Worm (Caenorhabditis elegans) whole organism, late embryonic: Measurements from ENCODE around the gene C46F11.4.

Experiments used
- dmd-4 ChIP-seq: sonication (generic microtip); optimal IDR thresholded peaks from 2 replicates; lab custom pipeline; 2016; ENCODE audit warnings: borderline replicate concordance, missing genetic modification characterization, missing compliant biosample characterization
- dve-1 ChIP-seq: sonication (generic microtip); optimal IDR thresholded peaks from 2 replicates; lab custom pipeline; 2017; ENCODE audit warnings: antibody characterized with exemption, mild to moderate bottlenecking, missing genetic modification characterization, missing compliant biosample characterization
- ets-4 ChIP-seq: sonication (generic microtip); optimal IDR thresholded peaks from 2 replicates; lab custom pipeline; 2016; ENCODE audit warnings: missing genetic modification characterization, missing compliant biosample characterization
- fkh-10 ChIP-seq: fragments of 150-350 bp; optimal IDR thresholded peaks from 2 replicates; lab custom pipeline; 2014; ENCODE audit warnings: missing biosample characterization, missing genetic modification reagents, missing genetic modification characterization
- fkh-6 ChIP-seq: sonication (generic microtip); optimal IDR thresholded peaks from 2 replicates; lab custom pipeline; 2016; ENCODE audit warnings: missing genetic modification characterization, missing compliant biosample characterization
- pax-1 ChIP-seq: fragments of 150-350 bp; optimal IDR thresholded peaks from 2 replicates; lab custom pipeline; 2014; ENCODE audit warnings: missing biosample characterization, missing genetic modification characterization
- pha-4 ChIP-seq: fragments of 150-350 bp; optimal IDR thresholded peaks from 2 replicates; lab custom pipeline; 2018; ENCODE audit warnings: missing biosample characterization, missing genetic modification reagents, missing genetic modification characterization

ce11 chrIII:3634873-3635272, 29.2 kb downstream of the C46F11.4 start:
- TF ChIP-seq fkh-6 (tag; lab: Kevin White, UChicago): no peak
- TF ChIP-seq pha-4 (tag; lab: Kevin White, UChicago): no peak
- TF ChIP-seq fkh-10: no peak
- TF ChIP-seq pax-1 (tag; lab: Kevin White, UChicago): no peak
- no peak for TF ChIP-seq dve-1 (tag; lab: Kevin White, UChicago)
- TF ChIP-seq ets-4 (tag; lab: Kevin White, UChicago): no peak
- no peak for TF ChIP-seq dmd-4 (tag; lab: Kevin White, UChicago)
